Fruit fly (Drosophila melanogaster) whole organism, embryonic: ENCODE results near the gene Fbxl4.

Source experiments
- CG10147 ChIP-seq: fragments of 200-800 bp; sonication (Bioruptor generic); optimal IDR thresholded peaks from 2 replicates; lab custom pipeline; 2019; ENCODE audit warnings: missing biosample characterization, mild to moderate bottlenecking, missing genetic modification characterization, moderate library complexity
- CG12942 ChIP-seq: fragments of 200-800 bp; sonication (Bioruptor generic); optimal IDR thresholded peaks from 3 replicates; lab custom pipeline; 2016; ENCODE audit warnings: missing biosample characterization, missing genetic modification characterization
- CG13424 ChIP-seq: fragments of 200-800 bp; sonication (Bioruptor generic); optimal IDR thresholded peaks from 2 replicates; lab custom pipeline; 2019; ENCODE audit warnings: missing biosample characterization, mild to moderate bottlenecking, missing genetic modification characterization, moderate library complexity
- CG14710 ChIP-seq: fragments of 200-800 bp; sonication (Bioruptor generic); optimal IDR thresholded peaks from 3 replicates; lab custom pipeline; 2019; ENCODE audit warnings: missing biosample characterization, mild to moderate bottlenecking, missing genetic modification characterization, moderate library complexity
- CG15269 ChIP-seq: fragments of 200-800 bp; sonication (Bioruptor generic); optimal IDR thresholded peaks from 2 replicates; lab custom pipeline; 2018; ENCODE audit warnings: missing biosample characterization, mild to moderate bottlenecking, missing genetic modification characterization, moderate library complexity
- CG16779 ChIP-seq: fragments of 200-800 bp; sonication (Bioruptor generic); IDR thresholded peaks from 2 replicates; pipeline ENCODE4 v1.3.6; 2022; ENCODE audit warnings: missing biosample characterization, missing genetic modification characterization
- CG16813 ChIP-seq: fragments of 200-800 bp; sonication (Bioruptor generic); IDR thresholded peaks from 3 replicates; pipeline ENCODE4 v1.3.6; 2022; ENCODE audit warnings: missing biosample characterization, missing genetic modification characterization; ENCODE audit not compliant: partially characterized antibody
- CG17186 ChIP-seq: fragments of 200-800 bp; sonication (Bioruptor generic); optimal IDR thresholded peaks from 3 replicates; lab custom pipeline; 2017; ENCODE audit warnings: missing biosample characterization, missing genetic modification reagents, missing genetic modification characterization
- CG18262 ChIP-seq: fragments of 200-800 bp; optimal IDR thresholded peaks from 3 replicates; lab custom pipeline; 2019; ENCODE audit warnings: missing biosample characterization, mild to moderate bottlenecking, missing genetic modification characterization, moderate library complexity
- CG18764 ChIP-seq: fragments of 200-800 bp; sonication (Bioruptor generic); optimal IDR thresholded peaks from 3 replicates; lab custom pipeline; 2016; ENCODE audit warnings: missing biosample characterization, missing genetic modification characterization
- CG2116 ChIP-seq: fragments of 200-800 bp; sonication (Bioruptor generic); optimal IDR thresholded peaks from 3 replicates; lab custom pipeline; 2018; ENCODE audit warnings: missing biosample characterization, mild to moderate bottlenecking, missing genetic modification characterization
- CG3407 ChIP-seq: fragments of 200-800 bp; sonication (Bioruptor generic); optimal IDR thresholded peaks from 2 replicates; lab custom pipeline; 2018; ENCODE audit warnings: missing biosample characterization, mild to moderate bottlenecking, missing genetic modification characterization
- CG6272 ChIP-seq: fragments of 200-800 bp; sonication (Bioruptor generic); IDR thresholded peaks from 2 replicates; pipeline ENCODE4 v1.3.6; 2022; ENCODE audit warnings: missing biosample characterization, missing genetic modification characterization
- CG6791 ChIP-seq: fragments of 200-800 bp; sonication (Bioruptor generic); IDR thresholded peaks from 3 replicates; pipeline ENCODE4 v1.3.6; 2022; ENCODE audit warnings: missing biosample characterization, missing genetic modification characterization; ENCODE audit not compliant: partially characterized antibody
- CG6854 ChIP-seq: fragments of 200-800 bp; sonication (Bioruptor generic); optimal IDR thresholded peaks from 3 replicates; lab custom pipeline; 2017; ENCODE audit warnings: missing biosample characterization, mild to moderate bottlenecking, missing genetic modification characterization
- CG7928 ChIP-seq: fragments of 200-800 bp; sonication (Bioruptor generic); optimal IDR thresholded peaks from 2 replicates; lab custom pipeline; 2017; ENCODE audit warnings: missing biosample characterization, mild to moderate bottlenecking, missing genetic modification characterization
- CG9797 ChIP-seq: fragments of 200-800 bp; sonication (Bioruptor generic); optimal IDR thresholded peaks from 3 replicates; lab custom pipeline; 2018; ENCODE audit warnings: missing biosample characterization, mild to moderate bottlenecking, missing genetic modification characterization
- CG9876 ChIP-seq: fragments of 200-800 bp; sonication (Bioruptor generic); optimal IDR thresholded peaks from 2 replicates; lab custom pipeline; 2016; ENCODE audit warnings: missing biosample characterization, missing genetic modification characterization
- CG9932 ChIP-seq: fragments of 200-800 bp; sonication (Bioruptor generic); IDR thresholded peaks from 2 replicates; pipeline ENCODE4 v1.3.6; 2022; ENCODE audit warnings: missing biosample characterization, missing genetic modification characterization
- CHES-1-like ChIP-seq: fragments of 200-800 bp; sonication (Bioruptor generic); optimal IDR thresholded peaks from 2 replicates; lab custom pipeline; 2016; ENCODE audit warnings: missing biosample characterization, missing genetic modification characterization
- CkIIα-i1 ChIP-seq: fragments of 200-800 bp; sonication (Bioruptor generic); IDR thresholded peaks from 2 replicates; pipeline ENCODE4 v1.3.6; 2022; ENCODE audit warnings: missing biosample characterization, missing genetic modification characterization
- D19A ChIP-seq: fragments of 200-800 bp; optimal IDR thresholded peaks from 3 replicates; lab custom pipeline; 2019; ENCODE audit warnings: missing biosample characterization, mild to moderate bottlenecking, missing genetic modification characterization, moderate library complexity
- Doc3 ChIP-seq: fragments of 200-800 bp; sonication (Bioruptor generic); IDR thresholded peaks from 3 replicates; pipeline ENCODE4 v1.3.6; 2022; ENCODE audit warnings: missing biosample characterization, missing genetic modification characterization; ENCODE audit not compliant: partially characterized antibody
- E2f2 ChIP-seq: fragments of 200-800 bp; sonication (Bioruptor generic); IDR thresholded peaks from 2 replicates; pipeline ENCODE4 v1.3.6; 2022; ENCODE audit warnings: missing biosample characterization, missing genetic modification characterization
- Fer3 ChIP-seq: fragments of 200-800 bp; sonication (Bioruptor generic); optimal IDR thresholded peaks from 2 replicates; lab custom pipeline; 2018; ENCODE audit warnings: missing biosample characterization, mild to moderate bottlenecking, missing genetic modification characterization, moderate library complexity
- Hr3 ChIP-seq: fragments of 200-800 bp; sonication (Bioruptor generic); optimal IDR thresholded peaks from 3 replicates; lab custom pipeline; 2016; ENCODE audit warnings: missing biosample characterization, missing genetic modification characterization
- Hr39 ChIP-seq: fragments of >200 bp; optimal IDR thresholded peaks from 2 replicates; lab custom pipeline; 2017
- Lhr ChIP-seq: fragments of 200-800 bp; sonication (Bioruptor generic); optimal IDR thresholded peaks from 3 replicates; lab custom pipeline; 2017; ENCODE audit warnings: mild to moderate bottlenecking, missing biosample characterization, missing genetic modification reagents, missing genetic modification characterization
- MESR4 ChIP-seq: fragments of 200-800 bp; sonication (Bioruptor generic); optimal IDR thresholded peaks from 2 replicates; lab custom pipeline; 2018; ENCODE audit warnings: missing biosample characterization, mild to moderate bottlenecking, missing genetic modification characterization, moderate library complexity
- Myb ChIP-seq: fragments of 200-800 bp; sonication (Bioruptor generic); optimal IDR thresholded peaks from 2 replicates; lab custom pipeline; 2016; ENCODE audit warnings: missing biosample characterization, missing genetic modification characterization
- Sox102F ChIP-seq: fragments of 200-800 bp; sonication (Bioruptor generic); optimal IDR thresholded peaks from 2 replicates; lab custom pipeline; 2018; ENCODE audit warnings: missing biosample characterization, mild to moderate bottlenecking, missing genetic modification characterization, moderate library complexity
- Sry-δ ChIP-seq: fragments of 200-800 bp; sonication (Bioruptor generic); optimal IDR thresholded peaks from 2 replicates; lab custom pipeline; 2016; ENCODE audit warnings: missing biosample characterization, missing genetic modification characterization
- Taf1 ChIP-seq: fragments of 200-800 bp; sonication (Bioruptor generic); IDR thresholded peaks from 2 replicates; pipeline ENCODE4 v1.3.6; 2022; ENCODE audit warnings: missing biosample characterization, missing genetic modification characterization
- cad ChIP-seq: fragments of >200 bp; optimal IDR thresholded peaks from 2 replicates; lab custom pipeline; 2017; ENCODE audit warnings: missing biosample characterization, missing genetic modification characterization
- chif ChIP-seq, 2 experiments: fragments of 200-800 bp; sonication (Bioruptor generic); optimal IDR thresholded peaks; 3 replicates each; lab custom pipeline; 2016; ENCODE audit warnings: missing biosample characterization in 2 of 2, missing genetic modification characterization in 2 of 2
- chn ChIP-seq: fragments of 200-800 bp; sonication (Bioruptor generic); optimal IDR thresholded peaks from 2 replicates; lab custom pipeline; 2016; ENCODE audit warnings: missing biosample characterization, missing genetic modification characterization
- corto ChIP-seq: fragments of 200-800 bp; sonication (Bioruptor generic); optimal IDR thresholded peaks from 2 replicates; lab custom pipeline; 2016; ENCODE audit warnings: missing biosample characterization, mild to moderate bottlenecking, missing genetic modification characterization, moderate library complexity
- crp ChIP-seq, 2 experiments: fragments of 200-800 bp; sonication (Bioruptor generic); optimal IDR thresholded peaks; 2 replicates in 1 of 2; 3 replicates in 1 of 2; lab custom pipeline; 2017; ENCODE audit warnings: missing biosample characterization in 2 of 2, missing genetic modification characterization in 2 of 2, mild to moderate bottlenecking in 1 of 2, moderate library complexity in 1 of 2
- eyg ChIP-seq: fragments of 200-800 bp; sonication (Bioruptor generic); optimal IDR thresholded peaks from 3 replicates; lab custom pipeline; 2016; ENCODE audit warnings: missing biosample characterization, missing genetic modification characterization
- gfzf ChIP-seq: fragments of 200-800 bp; sonication (Bioruptor generic); optimal IDR thresholded peaks from 2 replicates; lab custom pipeline; 2016; ENCODE audit warnings: missing biosample characterization, mild to moderate bottlenecking, missing genetic modification characterization, moderate library complexity
- hth ChIP-seq: fragments of >200 bp; optimal IDR thresholded peaks from 2 replicates; lab custom pipeline; 2017; ENCODE audit warnings: inconsistent platforms
- nerfin-2 ChIP-seq: fragments of 200-800 bp; sonication (Bioruptor generic); IDR thresholded peaks from 2 replicates; pipeline ENCODE4 v1.3.6; 2022; ENCODE audit warnings: missing biosample characterization, missing genetic modification characterization; ENCODE audit not compliant: partially characterized antibody
- pfk ChIP-seq: fragments of 200-800 bp; sonication (Bioruptor generic); optimal IDR thresholded peaks from 2 replicates; lab custom pipeline; 2018; ENCODE audit warnings: missing biosample characterization, mild to moderate bottlenecking, missing genetic modification characterization, moderate library complexity
- sisA ChIP-seq: fragments of 200-800 bp; sonication (Bioruptor generic); IDR thresholded peaks from 2 replicates; pipeline ENCODE4 v1.3.6; 2022; ENCODE audit warnings: missing biosample characterization, missing genetic modification characterization
- sob ChIP-seq: fragments of 200-800 bp; sonication (Bioruptor generic); IDR thresholded peaks from 2 replicates; pipeline ENCODE4 v1.3.6; 2022; ENCODE audit warnings: missing biosample characterization, missing genetic modification characterization
- tin ChIP-seq: fragments of 200-800 bp; sonication (Bioruptor generic); optimal IDR thresholded peaks from 3 replicates; lab custom pipeline; 2016; ENCODE audit warnings: missing biosample characterization, missing genetic modification characterization
- trem ChIP-seq: fragments of 200-800 bp; optimal IDR thresholded peaks from 3 replicates; lab custom pipeline; 2019; ENCODE audit warnings: missing biosample characterization, mild to moderate bottlenecking, missing genetic modification characterization, moderate library complexity
- trh ChIP-seq: fragments of 200-800 bp; sonication (Bioruptor generic); optimal IDR thresholded peaks from 2 replicates; lab custom pipeline; 2016; ENCODE audit warnings: missing biosample characterization, missing genetic modification characterization
- twi ChIP-seq: fragments of 200-800 bp; optimal IDR thresholded peaks from 2 replicates; lab custom pipeline; 2019; ENCODE audit warnings: missing biosample characterization, mild to moderate bottlenecking, missing genetic modification characterization, moderate library complexity
- zf30C ChIP-seq: fragments of 200-800 bp; sonication (Bioruptor generic); optimal IDR thresholded peaks from 3 replicates; lab custom pipeline; 2018; ENCODE audit warnings: missing biosample characterization, mild to moderate bottlenecking, missing genetic modification characterization

Gene Fbxl4

dm6 chrX:14247035-14247786 is 9.5 kb upstream of the Fbxl4 start, which contains the start of gene mud (continued):
- TF ChIP-seq CG16779 (GFP tag; lab: Robert Waterston, UW) (no peak), Fer3 (tag; lab: Kevin White, UChicago) (peak; percentile 10), pfk (GFP tag; lab: Kevin White, UChicago) (no peak), twi (tag; lab: Kevin White, UChicago) (no peak), Myb (GFP tag; lab: Kevin White, UChicago) (peak; percentile 56), CG6272 (GFP tag; lab: Robert Waterston, UW) (no peak), CG13424 (tag; lab: Kevin White, UChicago) (peak; percentile 10), sob (peak; percentile 8; the same call in 1 of the 2 replicates), trh (GFP tag; lab: Kevin White, UChicago) (no peak), corto (GFP tag; lab: Kevin White, UChicago) (no peak), CG9932 (GFP tag; lab: Robert Waterston, UW) (peak; percentile 43; the same call in 1 of the 2 replicates), Hr3 (peak; percentile 38), MESR4 (GFP tag; lab: Kevin White, UChicago) (no peak), CG16813 (GFP tag; lab: Robert Waterston, UW) (peak; percentile 79), CG18764 (no peak), hth (no peak), zf30C (no peak), sisA (GFP tag; lab: Robert Waterston, UW) (0 out of 2 replicates have a peak, but pooled peaks have one; percentile 30), CHES-1-like (GFP tag; lab: Kevin White, UChicago) (no peak), CG17186 (GFP tag; lab: Kevin White, UChicago) (peak; percentile 43), nerfin-2 (GFP tag; lab: Robert Waterston, UW) (peak; percentile 69), tin (GFP tag; lab: Kevin White, UChicago) (peak; percentile 6), chn (GFP tag; lab: Kevin White, UChicago) (no peak), crp (GFP tag; optimal IDR thresholded peaks at IDR 0.05; lab: Kevin White, UChicago) (peak in 1 of 2 experiments; percentile 56), CkIIα-i1 (GFP tag; lab: Robert Waterston, UW) (no peak), Hr39 (lab: Kevin White, UChicago) (no peak), eyg (GFP tag; lab: Kevin White, UChicago) (no peak), trem (tag; lab: Kevin White, UChicago) (peak; percentile 66), CG3407 (GFP tag; lab: Kevin White, UChicago) (no peak), CG10147 (GFP tag; lab: Kevin White, UChicago) (no peak), CG6854 (GFP tag; lab: Kevin White, UChicago) (no peak), Lhr (no peak), cad (GFP tag; lab: Kevin White, UChicago) (no peak), CG14710 (peak; percentile 71), Taf1 (GFP tag; lab: Robert Waterston, UW) (no peak), Sry-δ (GFP tag; lab: Kevin White, UChicago) (peak; percentile 69), CG9797 (GFP tag; lab: Kevin White, UChicago) (peak; percentile 30), CG6791 (GFP tag; lab: Robert Waterston, UW) (peak; percentile 78), chif (GFP tag; optimal IDR thresholded peaks at IDR 0.05; lab: Kevin White, UChicago) (no peak), Sox102F (GFP tag; lab: Kevin White, UChicago) (no peak), gfzf (GFP tag; lab: Kevin White, UChicago) (peak; percentile 28), CG18262 (tag; lab: Kevin White, UChicago) (peak; percentile 60), CG7928 (GFP tag; lab: Kevin White, UChicago) (no peak), Doc3 (GFP tag; lab: Robert Waterston, UW) (peak; percentile 45; the same call in 1 of the 3 replicates), CG2116 (GFP tag; lab: Kevin White, UChicago) (peak; percentile 65), CG15269 (tag; lab: Kevin White, UChicago) (no peak), D19A (tag; lab: Kevin White, UChicago) (no peak), CG12942 (peak; percentile 3), E2f2 (GFP tag; lab: Robert Waterston, UW) (peak; percentile 87), CG9876 (GFP tag; lab: Kevin White, UChicago) (no peak)
